2 worm cellular contexts compared by ENCODE assay signal in genomic region chrIV:6916831-6917230, ce11.
TF ChIP-seq lines count a peak whose summit lies in the region.

No protein-coding gene starts in this region.

TF ChIP-seq in whole organism, L4 larva, 104 proteins besides CTCF, POLR2A, EP300 and RAD21:
- TF ChIP-seq zip-11 (GFP tag; IDR thresholded peaks at IDR 0.05; lab: Robert Waterston, UW) (no peak), F44E2.7 (GFP tag; IDR thresholded peaks at IDR 0.05; lab: Robert Waterston, UW) (no peak), fos-1 (tag; optimal IDR thresholded peaks at IDR 0.05; lab: Kevin White, UChicago) (no peak), nhr-111 (GFP tag; optimal IDR thresholded peaks at IDR 0.05; lab: Kevin White, UChicago) (no peak), lin-38 (GFP tag; IDR thresholded peaks at IDR 0.05; lab: Robert Waterston, UW) (0 out of 2 replicates have a peak, but pooled peaks have one; percentile 24)

TF ChIP-seq in whole organism, young adult, 124 proteins besides CTCF, POLR2A, EP300 and RAD21:
- 0 out of 2 replicates have a peak, but pooled peaks have one; percentile 20 for TF ChIP-seq F33H1.4 (GFP tag; IDR thresholded peaks at IDR 0.05; lab: Robert Waterston, UW)
- no peak for TF ChIP-seq ceh-91 (GFP tag; IDR thresholded peaks at IDR 0.05; lab: Robert Waterston, UW)
- 0 out of 2 replicates have a peak, but pooled peaks have one; percentile 57 for TF ChIP-seq Y53G8AR.9 (GFP tag; conservative IDR thresholded peaks at IDR 0.05; lab: Robert Waterston, UW)
- TF ChIP-seq tlf-1 (GFP tag; optimal IDR thresholded peaks at IDR 0.05; lab: Kevin White, UChicago) = no peak
- TF ChIP-seq snpc-4 (GFP tag; optimal IDR thresholded peaks at IDR 0.05; lab: Kevin White, UChicago) = no peak
- peak in 2 of 4 experiments; percentile 35 to 56 for TF ChIP-seq snpc-4 (tag; optimal IDR thresholded peaks at IDR 0.05; lab: Kevin White, UChicago)
- TF ChIP-seq lag-1 (GFP tag; IDR thresholded peaks at IDR 0.05; lab: Robert Waterston, UW) = no peak
- no peak for TF ChIP-seq ama-1 (optimal IDR thresholded peaks at IDR 0.05; lab: Kevin White, UChicago)
- TF ChIP-seq ama-1 (GFP tag; optimal IDR thresholded peaks at IDR 0.05; lab: Kevin White, UChicago) = peak in 1 of 2 experiments; percentile 32
- no peak for TF ChIP-seq atf-7 (tag; optimal IDR thresholded peaks at IDR 0.05; lab: Kevin White, UChicago)
- TF ChIP-seq cebp-1 (GFP tag; IDR thresholded peaks at IDR 0.05; lab: Robert Waterston, UW) = no peak
- TF ChIP-seq cebp-1 (tag; optimal IDR thresholded peaks at IDR 0.05; lab: Kevin White, UChicago) = peak; percentile 5
- TF ChIP-seq lin-26 (GFP tag; IDR thresholded peaks at IDR 0.05; lab: Robert Waterston, UW) = 0 out of 2 replicates have a peak, but pooled peaks have one; percentile 49
- no peak for TF ChIP-seq ztf-18 (tag; optimal IDR thresholded peaks at IDR 0.05; lab: Kevin White, UChicago)
- TF ChIP-seq lin-54 (GFP tag; optimal IDR thresholded peaks at IDR 0.05; lab: Kevin White, UChicago) = no peak
- no peak for TF ChIP-seq ztf-6 (GFP tag; IDR thresholded peaks at IDR 0.05; lab: Robert Waterston, UW)
- TF ChIP-seq hrde-1 (tag; optimal IDR thresholded peaks at IDR 0.05; lab: Kevin White, UChicago; ENCODE audit: borderline replicate concordance) = peak; percentile 25
- peak; percentile 28; the same call in 1 of the 2 replicates for TF ChIP-seq hmg-1.2 (GFP tag; IDR thresholded peaks at IDR 0.05; lab: Robert Waterston, UW)
- no peak for TF ChIP-seq F10E7.11 (tag; optimal IDR thresholded peaks at IDR 0.05; lab: Kevin White, UChicago)
- TF ChIP-seq nfyb-1 (GFP tag; IDR thresholded peaks at IDR 0.05; lab: Robert Waterston, UW) = no peak
- peak; percentile 64 for TF ChIP-seq him-1 (tag; optimal IDR thresholded peaks at IDR 0.05; lab: Kevin White, UChicago)
- peak; percentile 47 for TF ChIP-seq snpc-1.1 (tag; optimal IDR thresholded peaks at IDR 0.05; lab: Kevin White, UChicago; ENCODE audit: insufficient read depth)
- no peak for TF ChIP-seq hlh-26 (GFP tag; conservative IDR thresholded peaks at IDR 0.05; lab: Robert Waterston, UW)
- TF ChIP-seq F57A8.1 (GFP tag; optimal IDR thresholded peaks at IDR 0.05; lab: Kevin White, UChicago) = no peak
- TF ChIP-seq Y56A3A.18 (GFP tag; IDR thresholded peaks at IDR 0.05; lab: Robert Waterston, UW) = peak; percentile 70; the same call in 1 of the 2 replicates
- no peak for TF ChIP-seq aptf-2 (GFP tag; conservative IDR thresholded peaks at IDR 0.05; lab: Robert Waterston, UW)
- TF ChIP-seq F49E8.2 (tag; optimal IDR thresholded peaks at IDR 0.05; lab: Kevin White, UChicago; ENCODE audit: insufficient read depth) = peak; percentile 4
- TF ChIP-seq nfya-2 (GFP tag; IDR thresholded peaks at IDR 0.05; lab: Robert Waterston, UW) = no peak
- no peak for TF ChIP-seq ceh-58 (GFP tag; IDR thresholded peaks at IDR 0.05; lab: Robert Waterston, UW)
- no peak for TF ChIP-seq somi-1 (GFP tag; optimal IDR thresholded peaks at IDR 0.05; lab: Kevin White, UChicago)
- 0 out of 2 replicates have a peak, but pooled peaks have one; percentile 55 for TF ChIP-seq madf-3 (GFP tag; IDR thresholded peaks at IDR 0.05; lab: Robert Waterston, UW)

Comparison
In these comparisons a context has a peak if more than half of its experiments do, and no peak if none do; other contexts are left out.
1. Of the 7 proteins assayed by ChIP-seq in both whole organism, young adult and whole organism, L4 larva: peak only in whole organism, young adult: F49E8.2; only in whole organism, L4 larva: none; in both: none; in neither: 4; mixed calls (peak in some experiments, not most) for 2.